Worm (Caenorhabditis elegans): ENCODE measurements around the gene C05D10.4.

Gene C05D10.4

DNA sequence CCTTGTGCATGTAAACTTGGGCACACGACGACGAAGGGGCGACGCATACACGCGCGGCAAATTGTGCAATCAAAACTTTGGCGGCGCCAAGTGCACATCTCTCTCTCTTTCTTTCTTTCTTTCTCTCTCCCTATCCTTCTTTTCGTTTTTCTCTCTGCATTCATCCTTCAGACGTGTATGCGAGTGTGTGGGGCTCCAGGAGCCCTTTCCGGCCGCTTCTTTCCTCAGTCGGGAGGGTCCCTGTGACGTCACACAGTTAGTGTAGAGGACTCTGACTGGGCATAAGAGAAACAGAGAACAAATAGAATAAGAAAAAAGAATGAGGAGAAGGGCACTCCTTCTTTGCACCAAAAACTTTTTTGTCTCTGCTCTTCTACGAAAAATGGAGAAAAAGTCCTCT lies 34.8 kb upstream of the C05D10.4 start:
- TF ChIP-seq K12H6.12 (tag; optimal IDR thresholded peaks at IDR 0.05) (peak; percentile 64), Y67H2A.10 (GFP tag; conservative IDR thresholded peaks at IDR 0.05) (no peak), attf-6 (GFP tag; IDR thresholded peaks at IDR 0.05) (no peak), F22D6.2 (tag; optimal IDR thresholded peaks at IDR 0.05) (no peak), snpc-4 (GFP tag; optimal IDR thresholded peaks at IDR 0.05) (peak; percentile 25), snpc-4 (tag; optimal IDR thresholded peaks at IDR 0.05) (no peak), ztf-28 (GFP tag; IDR thresholded peaks at IDR 0.05) (no peak), zfh-2 (GFP tag; conservative IDR thresholded peaks at IDR 0.05) (peak; percentile 92), C06A6.2 (GFP tag; conservative IDR thresholded peaks at IDR 0.05) (0 out of 2 replicates have a peak, but pooled peaks have one; percentile 56), B0261.1 (tag; optimal IDR thresholded peaks at IDR 0.05) (no peak), madf-3 (GFP tag; IDR thresholded peaks at IDR 0.05) (no peak), dpl-1 (GFP tag; optimal IDR thresholded peaks at IDR 0.05) (no peak), ZK185.1 (tag; optimal IDR thresholded peaks at IDR 0.05; ENCODE audit: poor library complexity, severe bottlenecking) (no peak), athp-1 (tag; optimal IDR thresholded peaks at IDR 0.05) (no peak), atf-7 (tag; optimal IDR thresholded peaks at IDR 0.05) (peak; percentile 36), nhr-80 (tag; optimal IDR thresholded peaks at IDR 0.05) (no peak), B0336.3 (GFP tag; IDR thresholded peaks at IDR 0.05) (no peak), lin-40 (tag; optimal IDR thresholded peaks at IDR 0.05) (peak; percentile 46), cebp-2 (GFP tag; IDR thresholded peaks at IDR 0.05) (no peak), dox-1 (GFP tag; IDR thresholded peaks at IDR 0.05) (no peak), F57C9.4 (tag; optimal IDR thresholded peaks at IDR 0.05) (no peak), egrh-3 (GFP tag; IDR thresholded peaks at IDR 0.05) (no peak), somi-1 (GFP tag; optimal IDR thresholded peaks at IDR 0.05) (peak; percentile 74), lin-35 (GFP tag; optimal IDR thresholded peaks at IDR 0.05) (peak in 1 of 3 experiments; percentile 59), F37B4.10 (GFP tag; IDR thresholded peaks at IDR 0.05) (no peak), ceh-27 (GFP tag; optimal IDR thresholded peaks at IDR 0.05) (peak; percentile 52), Y53G8AR.9 (GFP tag; conservative IDR thresholded peaks at IDR 0.05) (no peak), sptf-2 (GFP tag; optimal IDR thresholded peaks at IDR 0.05) (no peak), die-1 (tag; optimal IDR thresholded peaks at IDR 0.05) (no peak), nfyb-1 (GFP tag; IDR thresholded peaks at IDR 0.05) (peak; percentile 61; the same call in 1 of the 2 replicates), repo-1 (tag; optimal IDR thresholded peaks at IDR 0.05) (no peak), pha-4 (tag; optimal IDR thresholded peaks at IDR 0.05) (no peak), hmg-1.2 (GFP tag; IDR thresholded peaks at IDR 0.05) (peak; percentile 40; the same call in 1 of the 2 replicates), F57A8.1 (GFP tag; optimal IDR thresholded peaks at IDR 0.05) (no peak), mcd-1 (GFP tag; IDR thresholded peaks at IDR 0.05) (peak; percentile 17; the same call in 1 of the 2 replicates), chd-7 (tag; optimal IDR thresholded peaks at IDR 0.05) (peak; percentile 69), him-1 (tag; optimal IDR thresholded peaks at IDR 0.05) (no peak), ceh-58 (GFP tag; IDR thresholded peaks at IDR 0.05) (no peak), let-607 (tag; optimal IDR thresholded peaks at IDR 0.05) (no peak), T07F8.4 (tag; optimal IDR thresholded peaks at IDR 0.05) (no peak), madf-10 (tag; optimal IDR thresholded peaks at IDR 0.05) (peak; percentile 43), ccch-3 (GFP tag; optimal IDR thresholded peaks at IDR 0.05) (no peak), madf-6 (GFP tag; IDR thresholded peaks at IDR 0.05) (no peak), C17E4.6 (GFP tag; IDR thresholded peaks at IDR 0.05) (no peak), K11D2.4 (GFP tag; IDR thresholded peaks at IDR 0.05) (no peak), F39B2.1 (GFP tag; IDR thresholded peaks at IDR 0.05) (no peak), rec-8 (tag; optimal IDR thresholded peaks at IDR 0.05) (no peak), rpc-1 (optimal IDR thresholded peaks at IDR 0.05) (no peak), rpc-1 (tag; optimal IDR thresholded peaks at IDR 0.05) (no peak), efl-1 (GFP tag; optimal IDR thresholded peaks at IDR 0.05) (no peak)
